Fruit fly (Drosophila melanogaster) whole organism, embryonic: ENCODE measurements around the gene Gyf.

ENCODE experiments used
- C15 ChIP-seq: fragments of 200-800 bp; sonication (Bioruptor generic); IDR thresholded peaks from 3 replicates; pipeline ENCODE4 v1.3.6; 2022; ENCODE audit warnings: missing biosample characterization, missing genetic modification characterization
- CG12104 ChIP-seq: fragments of 200-800 bp; sonication (Bioruptor generic); optimal IDR thresholded peaks from 3 replicates; lab custom pipeline; 2016; ENCODE audit warnings: missing biosample characterization, missing genetic modification characterization
- CG15011 ChIP-seq: fragments of 200-800 bp; sonication (Bioruptor generic); optimal IDR thresholded peaks from 3 replicates; lab custom pipeline; 2018; ENCODE audit warnings: missing biosample characterization, mild to moderate bottlenecking, missing genetic modification characterization
- CG31365 ChIP-seq: fragments of 200-800 bp; sonication (Bioruptor generic); optimal IDR thresholded peaks from 2 replicates; lab custom pipeline; 2018; ENCODE audit warnings: missing biosample characterization, mild to moderate bottlenecking, missing genetic modification characterization
- CG5180 ChIP-seq: fragments of 200-800 bp; sonication (Bioruptor generic); optimal IDR thresholded peaks from 3 replicates; lab custom pipeline; 2017; ENCODE audit warnings: missing biosample characterization, missing genetic modification characterization, mild to moderate bottlenecking, moderate library complexity, missing genetic modification reagents
- HLHmδ ChIP-seq: fragments of 200-800 bp; sonication (Bioruptor generic); optimal IDR thresholded peaks from 2 replicates; lab custom pipeline; 2018; ENCODE audit warnings: missing biosample characterization, mild to moderate bottlenecking, missing genetic modification characterization, moderate library complexity
- aop ChIP-seq: fragments of 200-800 bp; sonication (Bioruptor generic); IDR thresholded peaks from 2 replicates; pipeline ENCODE4 v1.3.6; 2022; ENCODE audit warnings: missing biosample characterization, missing genetic modification characterization
- disco-r ChIP-seq: fragments of 200-800 bp; sonication (Bioruptor generic); optimal IDR thresholded peaks from 2 replicates; lab custom pipeline; 2016; ENCODE audit warnings: missing biosample characterization, missing genetic modification characterization
- ranshi ChIP-seq: fragments of 200-800 bp; sonication (Bioruptor generic); IDR thresholded peaks from 2 replicates; pipeline ENCODE4 v1.3.6; 2022; ENCODE audit warnings: missing biosample characterization, missing genetic modification characterization

dm6 chr4:806960-807359 lies 59.9 kb downstream of the Gyf start:
- no peak for TF ChIP-seq ranshi
- no peak for TF ChIP-seq disco-r (GFP tag; lab: Kevin White, UChicago)
- no peak for TF ChIP-seq C15
- TF ChIP-seq HLHmδ (GFP tag; lab: Kevin White, UChicago), result no peak
- TF ChIP-seq CG12104 (GFP tag; lab: Kevin White, UChicago), result no peak
- TF ChIP-seq CG15011 (GFP tag; lab: Kevin White, UChicago), result no peak
- no peak for TF ChIP-seq aop (GFP tag; lab: Robert Waterston, UW)
- no peak for TF ChIP-seq CG5180 (GFP tag; lab: Kevin White, UChicago)
- TF ChIP-seq CG31365 (tag; lab: Kevin White, UChicago), result no peak
